Worm (Caenorhabditis elegans) whole organism, late embryonic: ENCODE results near the gene F42F12.11.

ENCODE experiments used
- F13H6.1 ChIP-seq: sonication (generic microtip); optimal IDR thresholded peaks from 2 replicates; lab custom pipeline; 2016; ENCODE audit warnings: missing genetic modification characterization, missing compliant biosample characterization
- T23F11.4 ChIP-seq: fragments of 200-800 bp; sonication (Bioruptor generic); optimal IDR thresholded peaks from 2 replicates; lab custom pipeline; 2018; ENCODE audit warnings: mild to moderate bottlenecking, missing genetic modification characterization, missing compliant biosample characterization
- ama-1 ChIP-seq: fragments of 150-350 bp; optimal IDR thresholded peaks from 2 replicates; lab custom pipeline; 2014
- hlh-15 ChIP-seq: sonication (generic microtip); optimal IDR thresholded peaks from 2 replicates; lab custom pipeline; 2016; ENCODE audit warnings: missing genetic modification characterization, missing compliant biosample characterization
- lim-6 ChIP-seq: sonication (generic microtip); optimal IDR thresholded peaks from 2 replicates; lab custom pipeline; 2016; ENCODE audit warnings: missing genetic modification characterization, missing compliant biosample characterization
- madf-2 ChIP-seq: sonication (generic microtip); optimal IDR thresholded peaks from 2 replicates; lab custom pipeline; 2017; ENCODE audit warnings: missing genetic modification characterization, missing compliant biosample characterization
- nhr-232 ChIP-seq: sonication (generic microtip); optimal IDR thresholded peaks from 2 replicates; lab custom pipeline; 2016; ENCODE audit warnings: missing genetic modification characterization, missing compliant biosample characterization
- pag-3 ChIP-seq: sonication (generic microtip); optimal IDR thresholded peaks from 2 replicates; lab custom pipeline; 2016; ENCODE audit warnings: missing compliant biosample characterization, missing genetic modification characterization, borderline replicate concordance
- pqm-1 ChIP-seq: sonication (generic microtip); optimal IDR thresholded peaks from 2 replicates; lab custom pipeline; 2016; ENCODE audit warnings: missing genetic modification characterization, missing compliant biosample characterization
- rnt-1 ChIP-seq: sonication (generic microtip); optimal IDR thresholded peaks from 2 replicates; lab custom pipeline; 2016; ENCODE audit warnings: missing genetic modification characterization, missing compliant biosample characterization

ce11 chrX:12328676-12329075, 18.2 kb upstream of the F42F12.11 start, which contains the start of gene srd-45:
- TF ChIP-seq hlh-15 (no peak), ama-1 (lab: Kevin White, UChicago) (no peak), pag-3 (no peak), pqm-1 (tag; lab: Kevin White, UChicago) (no peak), T23F11.4 (GFP tag; lab: Kevin White, UChicago) (no peak), rnt-1 (tag; lab: Kevin White, UChicago) (no peak), nhr-232 (tag; lab: Kevin White, UChicago) (no peak), lim-6 (tag; lab: Kevin White, UChicago) (no peak), madf-2 (tag; lab: Kevin White, UChicago) (no peak), F13H6.1 (tag; lab: Kevin White, UChicago) (no peak)
